Fruit fly (Drosophila melanogaster) whole organism, embryonic: ENCODE data around the gene mRpS18B.

ENCODE experiments used
- CG1024 ChIP-seq: fragments of 200-800 bp; sonication (Bioruptor generic); IDR thresholded peaks from 2 replicates; pipeline ENCODE4 v1.3.6; 2022; ENCODE audit warnings: missing biosample characterization, missing genetic modification characterization
- CG10979 ChIP-seq: fragments of 200-800 bp; sonication (Bioruptor generic); optimal IDR thresholded peaks from 2 replicates; lab custom pipeline; 2018; ENCODE audit warnings: missing biosample characterization, mild to moderate bottlenecking, missing genetic modification characterization, moderate library complexity
- CG12071 ChIP-seq: fragments of 200-800 bp; sonication (Bioruptor generic); optimal IDR thresholded peaks from 3 replicates; lab custom pipeline; 2018; ENCODE audit warnings: missing biosample characterization, mild to moderate bottlenecking, missing genetic modification characterization
- CG12219 ChIP-seq: fragments of 200-800 bp; sonication (Bioruptor generic); optimal IDR thresholded peaks from 3 replicates; lab custom pipeline; 2018; ENCODE audit warnings: missing biosample characterization, mild to moderate bottlenecking, missing genetic modification characterization
- CG12659 ChIP-seq: fragments of 200-800 bp; sonication (Bioruptor generic); optimal IDR thresholded peaks from 3 replicates; lab custom pipeline; 2017; ENCODE audit warnings: mild to moderate bottlenecking, missing biosample characterization, missing genetic modification reagents, missing genetic modification characterization
- CG15269 ChIP-seq: fragments of 200-800 bp; sonication (Bioruptor generic); optimal IDR thresholded peaks from 2 replicates; lab custom pipeline; 2018; ENCODE audit warnings: missing biosample characterization, mild to moderate bottlenecking, missing genetic modification characterization, moderate library complexity
- CG15514 ChIP-seq: fragments of 200-800 bp; sonication (Bioruptor generic); optimal IDR thresholded peaks from 3 replicates; lab custom pipeline; 2017; ENCODE audit warnings: missing biosample characterization, missing genetic modification characterization, mild to moderate bottlenecking, moderate library complexity, missing genetic modification reagents
- CG17359 ChIP-seq: fragments of 200-800 bp; sonication (Bioruptor generic); optimal IDR thresholded peaks from 3 replicates; lab custom pipeline; 2018; ENCODE audit warnings: missing biosample characterization, mild to moderate bottlenecking, missing genetic modification characterization, moderate library complexity
- CG17361 ChIP-seq: fragments of 200-800 bp; sonication (Bioruptor generic); IDR thresholded peaks from 3 replicates; pipeline ENCODE4 v1.3.6; 2022; ENCODE audit warnings: missing biosample characterization, missing genetic modification characterization
- CG18764 ChIP-seq: fragments of 200-800 bp; sonication (Bioruptor generic); optimal IDR thresholded peaks from 3 replicates; lab custom pipeline; 2016; ENCODE audit warnings: missing biosample characterization, missing genetic modification characterization
- CG2116 ChIP-seq: fragments of 200-800 bp; sonication (Bioruptor generic); optimal IDR thresholded peaks from 3 replicates; lab custom pipeline; 2018; ENCODE audit warnings: missing biosample characterization, mild to moderate bottlenecking, missing genetic modification characterization
- CG2199 ChIP-seq: fragments of 200-800 bp; sonication (Bioruptor generic); IDR thresholded peaks from 3 replicates; pipeline ENCODE4 v1.3.6; 2022; ENCODE audit warnings: missing biosample characterization, missing genetic modification characterization
- CG32772 ChIP-seq: fragments of 200-800 bp; sonication (Bioruptor generic); IDR thresholded peaks from 2 replicates; pipeline ENCODE4 v1.3.6; 2022; ENCODE audit warnings: missing biosample characterization, missing genetic modification characterization
- CG34422 ChIP-seq: fragments of 200-800 bp; sonication (Bioruptor generic); IDR thresholded peaks from 3 replicates; pipeline ENCODE4 v1.3.6; 2022; ENCODE audit warnings: missing biosample characterization, missing genetic modification characterization
- CG43689 ChIP-seq: fragments of 200-800 bp; sonication (Bioruptor generic); IDR thresholded peaks from 2 replicates; pipeline ENCODE4 v1.3.6; 2022; ENCODE audit warnings: missing biosample characterization, missing genetic modification characterization
- CG4404 ChIP-seq: fragments of 200-800 bp; sonication (Bioruptor generic); IDR thresholded peaks from 2 replicates; pipeline ENCODE4 v1.3.6; 2022; ENCODE audit warnings: missing biosample characterization, missing genetic modification characterization
- CG7928 ChIP-seq: fragments of 200-800 bp; sonication (Bioruptor generic); optimal IDR thresholded peaks from 2 replicates; lab custom pipeline; 2017; ENCODE audit warnings: missing biosample characterization, mild to moderate bottlenecking, missing genetic modification characterization
- CG7987 ChIP-seq: fragments of 200-800 bp; sonication (Bioruptor generic); optimal IDR thresholded peaks from 2 replicates; lab custom pipeline; 2018; ENCODE audit warnings: missing biosample characterization, mild to moderate bottlenecking, missing genetic modification characterization, moderate library complexity
- CG8359 ChIP-seq: fragments of 200-800 bp; sonication (Bioruptor generic); optimal IDR thresholded peaks from 2 replicates; lab custom pipeline; 2017; ENCODE audit warnings: missing biosample characterization, mild to moderate bottlenecking, missing genetic modification characterization, borderline replicate concordance
- CG8388 ChIP-seq: fragments of 200-800 bp; sonication (Bioruptor generic); optimal IDR thresholded peaks from 2 replicates; lab custom pipeline; 2019; ENCODE audit warnings: missing biosample characterization, mild to moderate bottlenecking, missing genetic modification characterization, moderate library complexity
- CG9437 ChIP-seq: fragments of 200-800 bp; sonication (Bioruptor generic); optimal IDR thresholded peaks from 2 replicates; lab custom pipeline; 2018; ENCODE audit warnings: missing biosample characterization, mild to moderate bottlenecking, missing genetic modification characterization
- D19B ChIP-seq: fragments of 200-800 bp; sonication (Bioruptor generic); optimal IDR thresholded peaks from 2 replicates; lab custom pipeline; 2017; ENCODE audit warnings: missing biosample characterization, mild to moderate bottlenecking, missing genetic modification characterization
- Drgx ChIP-seq: fragments of 200-800 bp; sonication (Bioruptor generic); IDR thresholded peaks from 2 replicates; pipeline ENCODE4 v1.3.6; 2022; ENCODE audit warnings: missing biosample characterization, missing genetic modification characterization
- HLH3B ChIP-seq: fragments of 200-800 bp; sonication (Bioruptor generic); IDR thresholded peaks from 2 replicates; pipeline ENCODE4 v1.3.6; 2022; ENCODE audit warnings: missing biosample characterization, missing genetic modification characterization
- HLH54F ChIP-seq: fragments of 200-800 bp; sonication (Bioruptor generic); optimal IDR thresholded peaks from 3 replicates; lab custom pipeline; 2016; ENCODE audit warnings: missing biosample characterization, missing genetic modification characterization
- Lim3 ChIP-seq: fragments of 200-800 bp; sonication (Bioruptor generic); IDR thresholded peaks from 2 replicates; pipeline ENCODE4 v1.3.6; 2022; ENCODE audit warnings: missing biosample characterization, missing genetic modification characterization
- MESR4 ChIP-seq: fragments of 200-800 bp; sonication (Bioruptor generic); optimal IDR thresholded peaks from 2 replicates; lab custom pipeline; 2018; ENCODE audit warnings: missing biosample characterization, mild to moderate bottlenecking, missing genetic modification characterization, moderate library complexity
- Mad ChIP-seq: fragments of 200-800 bp; sonication (Bioruptor generic); optimal IDR thresholded peaks from 2 replicates; lab custom pipeline; 2016; ENCODE audit warnings: missing biosample characterization, missing genetic modification characterization
- NC2β ChIP-seq: fragments of 200-800 bp; sonication (Bioruptor generic); optimal IDR thresholded peaks from 2 replicates; lab custom pipeline; 2016; ENCODE audit warnings: missing biosample characterization, missing genetic modification characterization
- Optix ChIP-seq: fragments of 200-800 bp; sonication (Bioruptor generic); IDR thresholded peaks from 3 replicates; pipeline ENCODE4 v1.3.6; 2022; ENCODE audit warnings: missing biosample characterization, missing genetic modification characterization
- Ptx1 ChIP-seq: fragments of 200-800 bp; sonication (Bioruptor generic); IDR thresholded peaks from 2 replicates; pipeline ENCODE4 v1.3.6; 2022; ENCODE audit warnings: missing biosample characterization, missing genetic modification characterization
- Scr ChIP-seq: fragments of 200-800 bp; sonication (Bioruptor generic); IDR thresholded peaks from 2 replicates; pipeline ENCODE4 v1.3.6; 2022; ENCODE audit warnings: missing biosample characterization, missing genetic modification characterization; ENCODE audit not compliant: partially characterized antibody
- Sry-β ChIP-seq: fragments of 200-800 bp; sonication (Bioruptor generic); optimal IDR thresholded peaks from 2 replicates; lab custom pipeline; 2018; ENCODE audit warnings: missing biosample characterization, mild to moderate bottlenecking, missing genetic modification characterization, moderate library complexity
- TFAM ChIP-seq: fragments of 200-800 bp; sonication (Bioruptor generic); optimal IDR thresholded peaks from 2 replicates; lab custom pipeline; 2017; ENCODE audit warnings: missing biosample characterization, missing genetic modification characterization, inconsistent platforms
- Trl ChIP-seq, 3 experiments: fragments of >200 bp in 2 of 3; fragments of 200-800 bp in 1 of 3; sonication (Bioruptor generic) in 1 of 3; optimal IDR thresholded peaks; 2 replicates in 1 of 3; 3 replicates in 2 of 3; lab custom pipeline; 2016 to 2017; ENCODE audit warnings: missing biosample characterization in 1 of 3, missing genetic modification characterization in 1 of 3
- az2 ChIP-seq: fragments of 200-800 bp; sonication (Bioruptor generic); optimal IDR thresholded peaks from 3 replicates; lab custom pipeline; 2016; ENCODE audit warnings: missing biosample characterization, missing genetic modification characterization
- dati ChIP-seq: fragments of 200-800 bp; sonication (Bioruptor generic); IDR thresholded peaks from 2 replicates; pipeline ENCODE4 v1.3.6; 2022; ENCODE audit warnings: missing biosample characterization, missing genetic modification characterization
- esg ChIP-seq: fragments of 200-800 bp; sonication (Bioruptor generic); conservative IDR thresholded peaks from 2 replicates; pipeline ENCODE4 v1.3.6; 2022; ENCODE audit warnings: missing biosample characterization, missing genetic modification characterization
- eyg ChIP-seq: fragments of 200-800 bp; sonication (Bioruptor generic); optimal IDR thresholded peaks from 3 replicates; lab custom pipeline; 2016; ENCODE audit warnings: missing biosample characterization, missing genetic modification characterization
- her ChIP-seq: fragments of 200-800 bp; sonication (Bioruptor generic); optimal IDR thresholded peaks from 2 replicates; lab custom pipeline; 2016; ENCODE audit warnings: missing biosample characterization, missing genetic modification characterization
- knrl ChIP-seq: fragments of 200-800 bp; sonication (Bioruptor generic); IDR thresholded peaks from 3 replicates; pipeline ENCODE4 v1.3.6; 2022; ENCODE audit warnings: missing biosample characterization, missing genetic modification characterization; ENCODE audit not compliant: partially characterized antibody
- mam ChIP-seq: fragments of 200-800 bp; sonication (Bioruptor generic); optimal IDR thresholded peaks from 3 replicates; lab custom pipeline; 2016; ENCODE audit warnings: missing biosample characterization, missing genetic modification characterization
- nerfin-2 ChIP-seq: fragments of 200-800 bp; sonication (Bioruptor generic); IDR thresholded peaks from 2 replicates; pipeline ENCODE4 v1.3.6; 2022; ENCODE audit warnings: missing biosample characterization, missing genetic modification characterization; ENCODE audit not compliant: partially characterized antibody
- peb ChIP-seq: fragments of 200-800 bp; sonication (Bioruptor generic); IDR thresholded peaks from 2 replicates; pipeline ENCODE4 v1.3.6; 2022; ENCODE audit warnings: missing biosample characterization, missing genetic modification characterization
- sd ChIP-seq: fragments of 200-800 bp; sonication (Bioruptor generic); optimal IDR thresholded peaks from 3 replicates; lab custom pipeline; 2018; ENCODE audit warnings: missing biosample characterization, mild to moderate bottlenecking, missing genetic modification characterization, moderate library complexity
- sens ChIP-seq: fragments of 200-800 bp; sonication (Bioruptor generic); peaks from one replicate; lab custom pipeline; 2016; ENCODE audit warnings: missing biosample characterization, missing genetic modification characterization
- sr ChIP-seq: fragments of 200-800 bp; sonication (Bioruptor generic); IDR thresholded peaks from 3 replicates; pipeline ENCODE4 v1.3.6; 2022; ENCODE audit warnings: missing biosample characterization, missing genetic modification characterization
- stc ChIP-seq: fragments of 200-800 bp; sonication (Bioruptor generic); IDR thresholded peaks from 2 replicates; pipeline ENCODE4 v1.3.6; 2022; ENCODE audit warnings: missing biosample characterization, missing genetic modification characterization
- tgo ChIP-seq: fragments of 200-800 bp; sonication (Bioruptor generic); IDR thresholded peaks from 3 replicates; pipeline ENCODE4 v1.3.6; 2022; ENCODE audit warnings: missing biosample characterization, missing genetic modification characterization
- trem ChIP-seq: fragments of 200-800 bp; optimal IDR thresholded peaks from 3 replicates; lab custom pipeline; 2019; ENCODE audit warnings: missing biosample characterization, mild to moderate bottlenecking, missing genetic modification characterization, moderate library complexity

Gene mRpS18B

dm6 chr2L:20075234-20075803, 21.7 kb downstream of the mRpS18B start, which contains the start of the genes pr and neb (continued):
- TF ChIP-seq CG34422 (GFP tag; lab: Robert Waterston, UW) (peak; percentile 67; the same call in 1 of the 3 replicates), CG1024 (GFP tag; lab: Robert Waterston, UW) (no peak), mam (peak; percentile 4), CG2199 (GFP tag; lab: Robert Waterston, UW) (no peak), CG2116 (GFP tag; lab: Kevin White, UChicago) (peak; percentile 99), Mad (GFP tag; lab: Kevin White, UChicago) (peak; percentile 62), CG12659 (GFP tag; lab: Kevin White, UChicago) (peak; percentile 79), knrl (GFP tag; lab: Robert Waterston, UW) (peak; percentile 61), CG32772 (GFP tag; lab: Robert Waterston, UW) (peak; percentile 77), CG15514 (peak; percentile 98), CG15269 (peak; percentile 60), Optix (GFP tag; lab: Robert Waterston, UW) (peak; percentile 6; the same call in 1 of the 3 replicates), trem (tag; lab: Kevin White, UChicago) (peak; percentile 25), Scr (peak; percentile 52; the same call in 1 of the 2 replicates), Lim3 (GFP tag; lab: Robert Waterston, UW) (no peak), CG12071 (no peak), CG4404 (GFP tag; lab: Robert Waterston, UW) (no peak), CG10979 (tag; lab: Kevin White, UChicago) (peak; percentile 3), dati (no peak), CG7928 (GFP tag; lab: Kevin White, UChicago) (no peak), sens (GFP tag; lab: Kevin White, UChicago) (peak; percentile 94), CG17359 (tag; lab: Kevin White, UChicago) (no peak), her (no peak), Trl (optimal IDR thresholded peaks at IDR 0.05; lab: Kevin White, UChicago) (no peak), Trl (GFP tag; optimal IDR thresholded peaks at IDR 0.05; lab: Kevin White, UChicago) (no peak), CG7987 (GFP tag; lab: Kevin White, UChicago) (no peak), D19B (GFP tag; lab: Kevin White, UChicago) (no peak), CG12219 (GFP tag; lab: Kevin White, UChicago) (no peak), nerfin-2 (GFP tag; lab: Robert Waterston, UW) (peak; percentile 62), eyg (no peak), sr (GFP tag; lab: Robert Waterston, UW) (no peak), Ptx1 (GFP tag; lab: Robert Waterston, UW) (peak; percentile 70), MESR4 (GFP tag; lab: Kevin White, UChicago) (peak; percentile 49), az2 (peak; percentile 60), HLH3B (GFP tag; lab: Robert Waterston, UW) (peak; percentile 57), HLH54F (GFP tag; lab: Kevin White, UChicago) (peak; percentile 49), NC2β (no peak), CG8359 (GFP tag; lab: Kevin White, UChicago) (no peak), CG18764 (no peak), peb (no peak), CG17361 (GFP tag; lab: Robert Waterston, UW) (0 out of 3 replicates have a peak, but pooled peaks have one; percentile 36), Sry-β (GFP tag; lab: Kevin White, UChicago) (peak; percentile 87), CG9437 (no peak), TFAM (no peak), stc (GFP tag; lab: Robert Waterston, UW) (no peak), Drgx (no peak), sd (no peak), CG43689 (GFP tag; lab: Robert Waterston, UW) (no peak), esg (GFP tag; lab: Robert Waterston, UW) (peak; percentile 72), tgo (GFP tag; lab: Robert Waterston, UW) (peak; percentile 56), CG8388 (GFP tag; lab: Kevin White, UChicago) (peak; percentile 40)
